Worm (Caenorhabditis elegans): ENCODE data around the gene F22F7.8.

F22F7.8 gene

ce11 chrV:2134340-2134739, 12.6 kb upstream of the F22F7.8 start:
- peak; percentile 52 for TF ChIP-seq sma-9 (GFP tag; optimal IDR thresholded peaks at IDR 0.05)
- no peak for TF ChIP-seq sma-9 (tag; optimal IDR thresholded peaks at IDR 0.05)
- TF ChIP-seq fos-1 (tag; optimal IDR thresholded peaks at IDR 0.05) = no peak
- TF ChIP-seq sem-4 (tag; optimal IDR thresholded peaks at IDR 0.05) = peak; percentile 43
- TF ChIP-seq nhr-129 (tag; optimal IDR thresholded peaks at IDR 0.05) = no peak
- no peak for TF ChIP-seq unc-55 (GFP tag; optimal IDR thresholded peaks at IDR 0.05)
- no peak for TF ChIP-seq nhr-12 (tag; optimal IDR thresholded peaks at IDR 0.05)
- no peak for TF ChIP-seq egl-27 (tag; optimal IDR thresholded peaks at IDR 0.05)
- peak in 1 of 2 experiments; percentile 23 for TF ChIP-seq lsy-2 (tag; optimal IDR thresholded peaks at IDR 0.05)
- TF ChIP-seq C34F6.9 (tag; optimal IDR thresholded peaks at IDR 0.05) = no peak
- TF ChIP-seq Y55F3AM.14 (GFP tag; optimal IDR thresholded peaks at IDR 0.05) = peak; percentile 26
- TF ChIP-seq F13H6.1 (tag; optimal IDR thresholded peaks at IDR 0.05) = peak; percentile 53

ce11 chrV:2133512-2133911, 11.8 kb upstream of the F22F7.8 start:
- TF ChIP-seq F13H6.1 (tag; optimal IDR thresholded peaks at IDR 0.05) (peak; percentile 87), sma-9 (GFP tag; optimal IDR thresholded peaks at IDR 0.05) (peak; percentile 93), sma-9 (tag; optimal IDR thresholded peaks at IDR 0.05) (no peak), lin-39 (tag; optimal IDR thresholded peaks at IDR 0.05) (no peak), lin-13 (GFP tag; optimal IDR thresholded peaks at IDR 0.05) (peak; percentile 50), zag-1 (tag; optimal IDR thresholded peaks at IDR 0.05) (peak; percentile 83), nhr-129 (tag; optimal IDR thresholded peaks at IDR 0.05) (peak; percentile 78), mab-5 (tag; optimal IDR thresholded peaks at IDR 0.05) (no peak), egl-27 (tag; optimal IDR thresholded peaks at IDR 0.05) (peak; percentile 11), ztf-4 (tag; optimal IDR thresholded peaks at IDR 0.05) (peak; percentile 29), nhr-6 (tag; optimal IDR thresholded peaks at IDR 0.05) (no peak), peb-1 (tag; optimal IDR thresholded peaks at IDR 0.05) (no peak), gmeb-1 (tag; optimal IDR thresholded peaks at IDR 0.05) (no peak), unc-55 (GFP tag; optimal IDR thresholded peaks at IDR 0.05) (peak; percentile 59), mdl-1 (tag; optimal IDR thresholded peaks at IDR 0.05) (peak; percentile 58 to 86), ztf-1 (GFP tag; conservative IDR thresholded peaks at IDR 0.05) (no peak), skn-1 (tag; optimal IDR thresholded peaks at IDR 0.05) (no peak), nhr-21 (tag; optimal IDR thresholded peaks at IDR 0.05) (no peak), nhr-10 (tag; optimal IDR thresholded peaks at IDR 0.05) (no peak), elt-1 (tag; optimal IDR thresholded peaks at IDR 0.05) (no peak), lin-11 (tag; optimal IDR thresholded peaks at IDR 0.05) (peak; percentile 64), mbf-1 (tag; optimal IDR thresholded peaks at IDR 0.05) (no peak), nhr-12 (tag; optimal IDR thresholded peaks at IDR 0.05) (no peak), sem-4 (tag; optimal IDR thresholded peaks at IDR 0.05) (peak; percentile 69), crh-2 (tag; optimal IDR thresholded peaks at IDR 0.05) (peak; percentile 62), R02D3.7 (tag; optimal IDR thresholded peaks at IDR 0.05) (no peak), fos-1 (tag; optimal IDR thresholded peaks at IDR 0.05) (peak; percentile 9), Y55F3AM.14 (GFP tag; optimal IDR thresholded peaks at IDR 0.05) (peak; percentile 78), ama-1 (optimal IDR thresholded peaks at IDR 0.05) (no peak), unc-39 (tag; optimal IDR thresholded peaks at IDR 0.05) (no peak), aly-2 (tag; optimal IDR thresholded peaks at IDR 0.05) (no peak), blmp-1 (tag; optimal IDR thresholded peaks at IDR 0.05; ENCODE audit: insufficient read depth) (no peak), C34F6.9 (tag; optimal IDR thresholded peaks at IDR 0.05) (peak; percentile 84), lsy-2 (tag; optimal IDR thresholded peaks at IDR 0.05) (peak in 1 of 2 experiments; percentile 68), alr-1 (tag; optimal IDR thresholded peaks at IDR 0.05) (no peak)

ce11 chrV:2132675-2133074, 10.9 kb upstream of the F22F7.8 start:
- TF ChIP-seq ztf-11 (tag; optimal IDR thresholded peaks at IDR 0.05) = no peak
- TF ChIP-seq unc-62 (GFP tag; optimal IDR thresholded peaks at IDR 0.05) = no peak
- no peak for TF ChIP-seq nhr-25 (tag; optimal IDR thresholded peaks at IDR 0.05)
- TF ChIP-seq nhr-77 (tag; optimal IDR thresholded peaks at IDR 0.05) = no peak
- no peak for TF ChIP-seq mab-5 (tag; optimal IDR thresholded peaks at IDR 0.05)
- TF ChIP-seq blmp-1 (tag; optimal IDR thresholded peaks at IDR 0.05; ENCODE audit: insufficient read depth) = no peak
- no peak for TF ChIP-seq fos-1 (tag; optimal IDR thresholded peaks at IDR 0.05)
- no peak for TF ChIP-seq lin-13 (GFP tag; optimal IDR thresholded peaks at IDR 0.05)
- TF ChIP-seq sma-9 (GFP tag; optimal IDR thresholded peaks at IDR 0.05) = no peak
- TF ChIP-seq sma-9 (tag; optimal IDR thresholded peaks at IDR 0.05) = no peak
- TF ChIP-seq alr-1 (tag; optimal IDR thresholded peaks at IDR 0.05) = no peak
- no peak for TF ChIP-seq nhr-23 (tag; optimal IDR thresholded peaks at IDR 0.05)
- no peak for TF ChIP-seq lin-11 (tag; optimal IDR thresholded peaks at IDR 0.05)
- TF ChIP-seq ama-1 (optimal IDR thresholded peaks at IDR 0.05) = no peak

All from whole organism, L2 larva.